Worm (Caenorhabditis elegans) whole organism, L4 larva: ENCODE data around the gene kcnl-1.
A peak's percentile ranks its signal among the peaks of the same experiment; 100 is the strongest.

Experiments
- F37D6.2 ChIP-seq: sonication (generic microtip); optimal IDR thresholded peaks from 2 replicates; lab custom pipeline; 2016; ENCODE audit warnings: mild to moderate bottlenecking, missing genetic modification characterization, missing compliant biosample characterization
- F49E8.2 ChIP-seq: sonication (generic microtip); optimal IDR thresholded peaks from 2 replicates; lab custom pipeline; 2016; ENCODE audit warnings: missing compliant biosample characterization, mild to moderate bottlenecking, missing genetic modification characterization, borderline replicate concordance
- R02D3.7 ChIP-seq: fragments of 150-350 bp; sonication (generic microtip); optimal IDR thresholded peaks from 3 replicates; lab custom pipeline; 2014; ENCODE audit warnings: missing biosample characterization, missing genetic modification characterization
- ZK546.5 ChIP-seq, 2 experiments: sonication (generic microtip); optimal IDR thresholded peaks; 2 replicates each; lab custom pipeline; 2017; ENCODE audit warnings: missing biosample characterization in 2 of 2, missing genetic modification characterization in 2 of 2
- ctbp-1 ChIP-seq: fragments of 200-800 bp; sonication (Bioruptor generic); IDR thresholded peaks from 2 replicates; pipeline ENCODE4 v1.3.6; 2022; ENCODE audit warnings: missing genetic modification reagents, missing genetic modification characterization, missing compliant biosample characterization
- lsy-2 ChIP-seq, 2 experiments: fragments of 150-350 bp in 1 of 2; sonication (generic microtip) in 1 of 2; optimal IDR thresholded peaks; 2 replicates each; lab custom pipeline; 2014 to 2017; ENCODE audit warnings: missing biosample characterization in 2 of 2, missing genetic modification characterization in 2 of 2
- nhr-77 ChIP-seq: fragments of 150-350 bp; optimal IDR thresholded peaks from 2 replicates; lab custom pipeline; 2014; ENCODE audit warnings: missing biosample characterization, missing genetic modification characterization
- skn-1 ChIP-seq: fragments of 150-350 bp; optimal IDR thresholded peaks from 2 replicates; lab custom pipeline; 2014; ENCODE audit warnings: missing biosample characterization, missing genetic modification characterization
- unc-62 ChIP-seq, 3 experiments: fragments of 150-350 bp in 1 of 3; sonication (generic microtip); optimal IDR thresholded peaks in 2 of 3; peaks in 1 of 3; 1 replicate in 1 of 3; 2 replicates in 2 of 3; lab custom pipeline; 2014 to 2017; ENCODE audit warnings: missing biosample characterization in 3 of 3, missing genetic modification characterization in 3 of 3, missing genetic modification reagents in 3 of 3, missing genotype in 1 of 3

- no peak for TF ChIP-seq ZK546.5 (tag; optimal IDR thresholded peaks at IDR 0.05; lab: Kevin White, UChicago)
- TF ChIP-seq nhr-77 (tag; lab: Kevin White, UChicago), result no peak
- TF ChIP-seq F37D6.2 (tag; lab: Kevin White, UChicago), result no peak
- TF ChIP-seq unc-62 (GFP tag; optimal IDR thresholded peaks at IDR 0.05 in 1 of 2; lab: Kevin White, UChicago), result peak in 1 of 2 experiments; percentile 48
- TF ChIP-seq unc-62 (tag; optimal IDR thresholded peaks at IDR 0.05; lab: Kevin White, UChicago), result no peak
- no peak for TF ChIP-seq F49E8.2 (tag; lab: Kevin White, UChicago)
- no peak for TF ChIP-seq lsy-2 (tag; optimal IDR thresholded peaks at IDR 0.05; lab: Kevin White, UChicago)
- TF ChIP-seq ctbp-1 (GFP tag; lab: Robert Waterston, UW), result no peak
- no peak for TF ChIP-seq skn-1 (tag; lab: Kevin White, UChicago)
- no peak for TF ChIP-seq R02D3.7 (tag; lab: Kevin White, UChicago)
These were observed 69.0 kb downstream of the kcnl-1 start for ce11 chrV:19634197-19634596.
